Worm (Caenorhabditis elegans): ENCODE measurements around the gene D2007.2.

The D2007.2 gene

ce11 chrIII:8117155-8117554 is 31.6 kb upstream of the D2007.2 start:
- no peak for TF ChIP-seq nhr-12 (tag; optimal IDR thresholded peaks at IDR 0.05)
- no peak for TF ChIP-seq lin-13 (tag; optimal IDR thresholded peaks at IDR 0.05)
- TF ChIP-seq mab-5 (tag; optimal IDR thresholded peaks at IDR 0.05), result no peak
- TF ChIP-seq elt-1 (tag; optimal IDR thresholded peaks at IDR 0.05; ENCODE audit: borderline replicate concordance, insufficient read depth), result no peak
- TF ChIP-seq unc-62 (GFP tag; optimal IDR thresholded peaks at IDR 0.05), result no peak
- no peak for TF ChIP-seq sem-2 (GFP tag; optimal IDR thresholded peaks at IDR 0.05)
- TF ChIP-seq mls-2 (tag; optimal IDR thresholded peaks at IDR 0.05), result no peak
- TF ChIP-seq snpc-4 (tag; optimal IDR thresholded peaks at IDR 0.05), result no peak
- no peak for TF ChIP-seq drap-1 (GFP tag; optimal IDR thresholded peaks at IDR 0.05)
- TF ChIP-seq ceh-39 (tag; optimal IDR thresholded peaks at IDR 0.05), result no peak
- TF ChIP-seq mep-1 (tag; optimal IDR thresholded peaks at IDR 0.05), result no peak
- no peak for TF ChIP-seq nhr-237 (tag; optimal IDR thresholded peaks at IDR 0.05)
- TF ChIP-seq blmp-1 (tag; optimal IDR thresholded peaks at IDR 0.05), result no peak
- no peak for TF ChIP-seq bed-3 (GFP tag; optimal IDR thresholded peaks at IDR 0.05)
- no peak for TF ChIP-seq elt-3 (tag; optimal IDR thresholded peaks at IDR 0.05)
- no peak for TF ChIP-seq tbx-8 (GFP tag; optimal IDR thresholded peaks at IDR 0.05)
- no peak for TF ChIP-seq unc-39 (tag; optimal IDR thresholded peaks at IDR 0.05)
- no peak for TF ChIP-seq ztf-11 (tag; optimal IDR thresholded peaks at IDR 0.05)
- no peak for TF ChIP-seq nhr-28 (tag; optimal IDR thresholded peaks at IDR 0.05)
- TF ChIP-seq cnd-1 (tag; optimal IDR thresholded peaks at IDR 0.05), result no peak

- no peak for TF ChIP-seq bed-3 (GFP tag; optimal IDR thresholded peaks at IDR 0.05)
- TF ChIP-seq nhr-76 (tag; optimal IDR thresholded peaks at IDR 0.05), result no peak
- no peak for TF ChIP-seq unc-39 (tag; optimal IDR thresholded peaks at IDR 0.05)
- no peak for TF ChIP-seq blmp-1 (tag; optimal IDR thresholded peaks at IDR 0.05)
- no peak for TF ChIP-seq elt-3 (tag; optimal IDR thresholded peaks at IDR 0.05)
- TF ChIP-seq snpc-4 (tag; optimal IDR thresholded peaks at IDR 0.05), result no peak
- no peak for TF ChIP-seq tbx-8 (GFP tag; optimal IDR thresholded peaks at IDR 0.05)
These were observed 27.6 kb upstream of the D2007.2 start, which contains the start of gene gei-8 for ce11 chrIII:8121132-8121531. Gene gei-8 (minus strand): TSS chrIII:8121232.

- no peak for TF ChIP-seq sptf-1 (tag; optimal IDR thresholded peaks at IDR 0.05)
- TF ChIP-seq snpc-4 (tag; optimal IDR thresholded peaks at IDR 0.05), result no peak
- TF ChIP-seq sem-2 (GFP tag; optimal IDR thresholded peaks at IDR 0.05), result no peak
- TF ChIP-seq lsy-2 (tag; optimal IDR thresholded peaks at IDR 0.05), result no peak
- no peak for TF ChIP-seq ceh-43 (GFP tag; optimal IDR thresholded peaks at IDR 0.05)
- TF ChIP-seq elt-1 (tag; optimal IDR thresholded peaks at IDR 0.05; ENCODE audit: borderline replicate concordance, insufficient read depth), result no peak
- TF ChIP-seq ces-1 (GFP tag; optimal IDR thresholded peaks at IDR 0.05), result no peak
- TF ChIP-seq ceh-39 (tag; optimal IDR thresholded peaks at IDR 0.05), result no peak
- no peak for TF ChIP-seq lin-32 (GFP tag; optimal IDR thresholded peaks at IDR 0.05)
These were observed 26.8 kb upstream of the D2007.2 start for ce11 chrIII:8121923-8122322.

ce11 chrIII:8124323-8124722 is 24.4 kb upstream of the D2007.2 start:
- no peak for TF ChIP-seq mep-1 (tag; optimal IDR thresholded peaks at IDR 0.05)
- peak; percentile 79 for TF ChIP-seq ces-1 (GFP tag; optimal IDR thresholded peaks at IDR 0.05)
- TF ChIP-seq pha-4 (tag; optimal IDR thresholded peaks at IDR 0.05), result no peak
- no peak for TF ChIP-seq ceh-43 (GFP tag; optimal IDR thresholded peaks at IDR 0.05)
- TF ChIP-seq unc-62 (GFP tag; optimal IDR thresholded peaks at IDR 0.05), result peak; percentile 18
- peak; percentile 34 for TF ChIP-seq lsy-2 (tag; optimal IDR thresholded peaks at IDR 0.05)
- peak; percentile 48 for TF ChIP-seq mls-2 (tag; optimal IDR thresholded peaks at IDR 0.05)
- peak; percentile 5 for TF ChIP-seq hlh-1 (tag; optimal IDR thresholded peaks at IDR 0.05)
- TF ChIP-seq M03D4.4 (tag; optimal IDR thresholded peaks at IDR 0.05), result no peak
- TF ChIP-seq nhr-237 (tag; optimal IDR thresholded peaks at IDR 0.05), result peak; percentile 52
- TF ChIP-seq nhr-76 (tag; optimal IDR thresholded peaks at IDR 0.05), result no peak
- TF ChIP-seq unc-120 (tag; optimal IDR thresholded peaks at IDR 0.05; ENCODE audit: poor library complexity, severe bottlenecking), result peak; percentile 30
- no peak for TF ChIP-seq elt-1 (tag; optimal IDR thresholded peaks at IDR 0.05; ENCODE audit: borderline replicate concordance, insufficient read depth)

ce11 chrIII:8125234-8125633 is 23.5 kb upstream of the D2007.2 start:
- TF ChIP-seq unc-62 (GFP tag; optimal IDR thresholded peaks at IDR 0.05), result peak; percentile 58
- no peak for TF ChIP-seq nhr-28 (tag; optimal IDR thresholded peaks at IDR 0.05)
- no peak for TF ChIP-seq ceh-83 (GFP tag; optimal IDR thresholded peaks at IDR 0.05)
- TF ChIP-seq elt-3 (tag; optimal IDR thresholded peaks at IDR 0.05), result no peak
- no peak for TF ChIP-seq cnd-1 (tag; optimal IDR thresholded peaks at IDR 0.05)
- TF ChIP-seq lsy-2 (tag; optimal IDR thresholded peaks at IDR 0.05), result peak; percentile 11
- no peak for TF ChIP-seq sem-2 (GFP tag; optimal IDR thresholded peaks at IDR 0.05)
- TF ChIP-seq ceh-43 (GFP tag; optimal IDR thresholded peaks at IDR 0.05), result no peak
- peak; percentile 43 for TF ChIP-seq nhr-2 (tag; optimal IDR thresholded peaks at IDR 0.05)
- TF ChIP-seq ceh-39 (tag; optimal IDR thresholded peaks at IDR 0.05), result no peak
- no peak for TF ChIP-seq blmp-1 (tag; optimal IDR thresholded peaks at IDR 0.05)
- no peak for TF ChIP-seq ham-2 (GFP tag; optimal IDR thresholded peaks at IDR 0.05)
- TF ChIP-seq pha-4 (tag; optimal IDR thresholded peaks at IDR 0.05), result peak; percentile 48
- no peak for TF ChIP-seq mls-2 (tag; optimal IDR thresholded peaks at IDR 0.05)
- TF ChIP-seq hlh-1 (tag; optimal IDR thresholded peaks at IDR 0.05), result no peak
- no peak for TF ChIP-seq mab-5 (tag; optimal IDR thresholded peaks at IDR 0.05)
- TF ChIP-seq mep-1 (tag; optimal IDR thresholded peaks at IDR 0.05), result no peak
- TF ChIP-seq ces-1 (GFP tag; optimal IDR thresholded peaks at IDR 0.05), result peak; percentile 70
- TF ChIP-seq lin-13 (tag; optimal IDR thresholded peaks at IDR 0.05), result no peak
- no peak for TF ChIP-seq unc-39 (tag; optimal IDR thresholded peaks at IDR 0.05)
- TF ChIP-seq nhr-12 (tag; optimal IDR thresholded peaks at IDR 0.05), result no peak
- no peak for TF ChIP-seq drap-1 (GFP tag; optimal IDR thresholded peaks at IDR 0.05)
- TF ChIP-seq snpc-4 (tag; optimal IDR thresholded peaks at IDR 0.05), result no peak
- TF ChIP-seq lin-32 (GFP tag; optimal IDR thresholded peaks at IDR 0.05), result no peak
- TF ChIP-seq bed-3 (GFP tag; optimal IDR thresholded peaks at IDR 0.05), result no peak
- TF ChIP-seq zip-8 (tag; optimal IDR thresholded peaks at IDR 0.05), result no peak
- no peak for TF ChIP-seq flh-1 (GFP tag; optimal IDR thresholded peaks at IDR 0.05)
- TF ChIP-seq unc-120 (tag; optimal IDR thresholded peaks at IDR 0.05; ENCODE audit: poor library complexity, severe bottlenecking), result peak; percentile 90
